Fruit fly (Drosophila melanogaster): Measurements from ENCODE around the gene Dim1.

- TF ChIP-seq CG7101 (tag; optimal IDR thresholded peaks at IDR 0.05) = no peak
- no peak for TF ChIP-seq Clk (GFP tag; optimal IDR thresholded peaks at IDR 0.05)
- no peak for TF ChIP-seq Hr96 (GFP tag; optimal IDR thresholded peaks at IDR 0.05)
- no peak for TF ChIP-seq ovo (GFP tag; optimal IDR thresholded peaks at IDR 0.05)
- TF ChIP-seq Crg-1 (GFP tag; optimal IDR thresholded peaks at IDR 0.05) = no peak
- TF ChIP-seq pad (GFP tag; optimal IDR thresholded peaks at IDR 0.05) = no peak
- no peak for TF ChIP-seq CG7045 (GFP tag; optimal IDR thresholded peaks at IDR 0.05)
- no peak for TF ChIP-seq tj (GFP tag; optimal IDR thresholded peaks at IDR 0.05)
- TF ChIP-seq kay (GFP tag; ENCODE audit: borderline replicate concordance) = no peak
- TF ChIP-seq CG14711 (tag; optimal IDR thresholded peaks at IDR 0.05) = no peak
- TF ChIP-seq cic (GFP tag; optimal IDR thresholded peaks at IDR 0.05) = no peak
- TF ChIP-seq CG12768 (GFP tag; optimal IDR thresholded peaks at IDR 0.05) = no peak
Measured at dm6 chr2L:4414059-4414458, 11.0 kb downstream of the Dim1 start.

Data from whole organism, adult.